Fruit fly (Drosophila melanogaster) whole organism, embryonic: Measurements from ENCODE around the gene Dfd.
A peak's percentile ranks its signal among the peaks of the same experiment; 100 is the strongest.

Source experiments
- B-H2 ChIP-seq: fragments of 200-800 bp; sonication (Bioruptor generic); optimal IDR thresholded peaks from 2 replicates; lab custom pipeline; 2018; ENCODE audit warnings: missing biosample characterization, mild to moderate bottlenecking, missing genetic modification characterization
- CG10462 ChIP-seq: fragments of 200-800 bp; sonication (Bioruptor generic); optimal IDR thresholded peaks from 2 replicates; lab custom pipeline; 2016; ENCODE audit warnings: missing biosample characterization, missing genetic modification characterization
- CG11085 ChIP-seq: fragments of 200-800 bp; sonication (Bioruptor generic); IDR thresholded peaks from 2 replicates; pipeline ENCODE4 v1.3.6; 2022; ENCODE audit warnings: missing biosample characterization, missing genetic modification characterization
- CG11696 ChIP-seq: fragments of 200-800 bp; sonication (Bioruptor generic); IDR thresholded peaks from 2 replicates; pipeline ENCODE4 v1.3.6; 2022; ENCODE audit warnings: missing biosample characterization, missing genetic modification characterization
- CG13287 ChIP-seq: fragments of 200-800 bp; sonication (Bioruptor generic); IDR thresholded peaks from 2 replicates; pipeline ENCODE4 v1.3.6; 2022; ENCODE audit warnings: missing biosample characterization, missing genetic modification characterization; ENCODE audit not compliant: partially characterized antibody
- CG13775 ChIP-seq: fragments of 200-800 bp; sonication (Bioruptor generic); optimal IDR thresholded peaks from 3 replicates; lab custom pipeline; 2017; ENCODE audit warnings: missing biosample characterization, mild to moderate bottlenecking, missing genetic modification characterization
- CG14965 ChIP-seq: fragments of 200-800 bp; sonication (Bioruptor generic); optimal IDR thresholded peaks from 2 replicates; lab custom pipeline; 2016; ENCODE audit warnings: missing biosample characterization, missing genetic modification characterization, borderline replicate concordance
- CG1529 ChIP-seq: fragments of 200-800 bp; sonication (Bioruptor generic); optimal IDR thresholded peaks from 3 replicates; lab custom pipeline; 2018; ENCODE audit warnings: missing biosample characterization, missing genetic modification characterization
- CG15514 ChIP-seq: fragments of 200-800 bp; sonication (Bioruptor generic); optimal IDR thresholded peaks from 3 replicates; lab custom pipeline; 2017; ENCODE audit warnings: missing biosample characterization, missing genetic modification characterization, mild to moderate bottlenecking, moderate library complexity, missing genetic modification reagents
- CG15696 ChIP-seq: fragments of 200-800 bp; sonication (Bioruptor generic); optimal IDR thresholded peaks from 2 replicates; lab custom pipeline; 2019; ENCODE audit warnings: missing biosample characterization, mild to moderate bottlenecking, missing genetic modification characterization, moderate library complexity
- CG16815 ChIP-seq: fragments of 200-800 bp; sonication (Bioruptor generic); optimal IDR thresholded peaks from 3 replicates; lab custom pipeline; 2017; ENCODE audit warnings: missing biosample characterization, mild to moderate bottlenecking, missing genetic modification characterization
- CG2129 ChIP-seq: fragments of 200-800 bp; sonication (Bioruptor generic); IDR thresholded peaks from 2 replicates; pipeline ENCODE4 v1.3.6; 2022; ENCODE audit warnings: missing biosample characterization, missing genetic modification characterization; ENCODE audit not compliant: partially characterized antibody
- CG2712 ChIP-seq: fragments of 200-800 bp; optimal IDR thresholded peaks from 3 replicates; lab custom pipeline; 2019; ENCODE audit warnings: missing biosample characterization, mild to moderate bottlenecking, missing genetic modification characterization, moderate library complexity
- CG30431 ChIP-seq: fragments of 200-800 bp; sonication (Bioruptor generic); optimal IDR thresholded peaks from 2 replicates; lab custom pipeline; 2017; ENCODE audit warnings: missing biosample characterization, missing genetic modification characterization
- CG3065 ChIP-seq: fragments of 200-800 bp; sonication (Bioruptor generic); optimal IDR thresholded peaks from 2 replicates; lab custom pipeline; 2016; ENCODE audit warnings: missing biosample characterization, missing genetic modification characterization
- CG32532 ChIP-seq: fragments of 200-800 bp; sonication (Bioruptor generic); IDR thresholded peaks from 2 replicates; pipeline ENCODE4 v1.3.6; 2022; ENCODE audit warnings: missing biosample characterization, missing genetic modification characterization
- CG34224 ChIP-seq: fragments of 200-800 bp; sonication (Bioruptor generic); IDR thresholded peaks from 3 replicates; pipeline ENCODE4 v1.3.6; 2022; ENCODE audit warnings: missing biosample characterization, missing genetic modification characterization; ENCODE audit not compliant: partially characterized antibody
- CG6683 ChIP-seq: fragments of 200-800 bp; sonication (Bioruptor generic); optimal IDR thresholded peaks from 2 replicates; lab custom pipeline; 2017; ENCODE audit warnings: missing biosample characterization, mild to moderate bottlenecking, missing genetic modification characterization, missing genetic modification reagents
- CG7271 ChIP-seq: fragments of 200-800 bp; sonication (Bioruptor generic); optimal IDR thresholded peaks from 2 replicates; lab custom pipeline; 2018; ENCODE audit warnings: missing biosample characterization, mild to moderate bottlenecking, missing genetic modification characterization, moderate library complexity
- CG8765 ChIP-seq: fragments of 200-800 bp; sonication (Bioruptor generic); IDR thresholded peaks from 2 replicates; pipeline ENCODE4 v1.3.6; 2022; ENCODE audit warnings: missing biosample characterization, missing genetic modification characterization
- D19A ChIP-seq: fragments of 200-800 bp; optimal IDR thresholded peaks from 3 replicates; lab custom pipeline; 2019; ENCODE audit warnings: missing biosample characterization, mild to moderate bottlenecking, missing genetic modification characterization, moderate library complexity
- Dbx ChIP-seq: fragments of 200-800 bp; sonication (Bioruptor generic); IDR thresholded peaks from 3 replicates; pipeline ENCODE4 v1.3.6; 2022; ENCODE audit warnings: missing biosample characterization, missing genetic modification characterization
- Fer1 ChIP-seq: fragments of 200-800 bp; sonication (Bioruptor generic); optimal IDR thresholded peaks from 2 replicates; lab custom pipeline; 2017; ENCODE audit warnings: missing biosample characterization, mild to moderate bottlenecking, missing genetic modification characterization
- Fer3 ChIP-seq: fragments of 200-800 bp; sonication (Bioruptor generic); optimal IDR thresholded peaks from 2 replicates; lab custom pipeline; 2018; ENCODE audit warnings: missing biosample characterization, mild to moderate bottlenecking, missing genetic modification characterization, moderate library complexity
- H2.0 ChIP-seq: fragments of 200-800 bp; sonication (Bioruptor generic); IDR thresholded peaks from 2 replicates; pipeline ENCODE4 v1.3.6; 2022; ENCODE audit warnings: missing biosample characterization, missing genetic modification characterization
- HHEX ChIP-seq: fragments of 200-800 bp; sonication (Bioruptor generic); optimal IDR thresholded peaks from 3 replicates; lab custom pipeline; 2017; ENCODE audit warnings: missing biosample characterization, mild to moderate bottlenecking, missing genetic modification characterization, missing genetic modification reagents
- Hr78 ChIP-seq, 2 experiments: fragments of 200-800 bp in 1 of 2; fragments of >200 bp in 1 of 2; sonication (Bioruptor generic) in 1 of 2; optimal IDR thresholded peaks; 2 replicates each; lab custom pipeline; 2017 to 2019; ENCODE audit warnings: missing biosample characterization in 2 of 2, missing genetic modification characterization in 2 of 2, mild to moderate bottlenecking in 1 of 2, moderate library complexity in 1 of 2
- Kr ChIP-seq: fragments of 200-800 bp; sonication (Bioruptor generic); optimal IDR thresholded peaks from 2 replicates; lab custom pipeline; 2017; ENCODE audit warnings: missing biosample characterization, mild to moderate bottlenecking, missing genetic modification characterization
- Nf-YB ChIP-seq: fragments of 200-800 bp; sonication (Bioruptor generic); optimal IDR thresholded peaks from 3 replicates; lab custom pipeline; 2019; ENCODE audit warnings: missing biosample characterization, mild to moderate bottlenecking, missing genetic modification characterization, moderate library complexity
- amos ChIP-seq: fragments of 200-800 bp; sonication (Bioruptor generic); IDR thresholded peaks from 2 replicates; pipeline ENCODE4 v1.3.6; 2022; ENCODE audit warnings: missing biosample characterization, missing genetic modification characterization; ENCODE audit not compliant: partially characterized antibody
- ara ChIP-seq: fragments of 200-800 bp; sonication (Bioruptor generic); IDR thresholded peaks from 2 replicates; pipeline ENCODE4 v1.3.6; 2022; ENCODE audit warnings: missing biosample characterization, missing genetic modification characterization
- az2 ChIP-seq: fragments of 200-800 bp; sonication (Bioruptor generic); optimal IDR thresholded peaks from 3 replicates; lab custom pipeline; 2016; ENCODE audit warnings: missing biosample characterization, missing genetic modification characterization
- bcd ChIP-seq: fragments of 200-800 bp; sonication (Bioruptor generic); optimal IDR thresholded peaks from 2 replicates; lab custom pipeline; 2017; ENCODE audit warnings: missing biosample characterization, mild to moderate bottlenecking, missing genetic modification characterization
- crc ChIP-seq: fragments of 200-800 bp; sonication (Bioruptor generic); optimal IDR thresholded peaks from 2 replicates; lab custom pipeline; 2016; ENCODE audit warnings: missing biosample characterization, missing genetic modification characterization
- dmrt99B ChIP-seq: fragments of 200-800 bp; sonication (Bioruptor generic); optimal IDR thresholded peaks from 2 replicates; lab custom pipeline; 2018; ENCODE audit warnings: missing biosample characterization, mild to moderate bottlenecking, missing genetic modification characterization, moderate library complexity
- fd102C ChIP-seq: fragments of 200-800 bp; sonication (Bioruptor generic); optimal IDR thresholded peaks from 2 replicates; lab custom pipeline; 2018; ENCODE audit warnings: missing biosample characterization, mild to moderate bottlenecking, missing genetic modification characterization, moderate library complexity
- ftz-f1 ChIP-seq: fragments of 200-800 bp; sonication (Bioruptor generic); optimal IDR thresholded peaks from 2 replicates; lab custom pipeline; 2016; ENCODE audit warnings: missing biosample characterization, missing genetic modification characterization
- h ChIP-seq: fragments of >200 bp; optimal IDR thresholded peaks from 2 replicates; lab custom pipeline; 2017
- lilli ChIP-seq: fragments of 200-800 bp; sonication (Bioruptor generic); optimal IDR thresholded peaks from 3 replicates; lab custom pipeline; 2016; ENCODE audit warnings: missing biosample characterization, missing genetic modification characterization
- lmd ChIP-seq: fragments of 200-800 bp; sonication (Bioruptor generic); IDR thresholded peaks from 2 replicates; pipeline ENCODE4 v1.3.6; 2022; ENCODE audit warnings: missing biosample characterization, missing genetic modification characterization
- mam ChIP-seq: fragments of 200-800 bp; sonication (Bioruptor generic); optimal IDR thresholded peaks from 3 replicates; lab custom pipeline; 2016; ENCODE audit warnings: missing biosample characterization, missing genetic modification characterization
- onecut ChIP-seq: fragments of 200-800 bp; sonication (Bioruptor generic); IDR thresholded peaks from 2 replicates; pipeline ENCODE4 v1.3.6; 2022; ENCODE audit warnings: missing biosample characterization, missing genetic modification characterization
- pho ChIP-seq: fragments of 200-800 bp; sonication (Bioruptor generic); optimal IDR thresholded peaks from 2 replicates; lab custom pipeline; 2016; ENCODE audit warnings: missing biosample characterization, missing genetic modification characterization
- prd ChIP-seq, 3 experiments: fragments of >200 bp in 2 of 3; fragments of 200-800 bp in 1 of 3; sonication (Bioruptor generic) in 1 of 3; optimal IDR thresholded peaks in 2 of 3; IDR thresholded peaks in 1 of 3; 2 replicates in 2 of 3; 3 replicates in 1 of 3; pipeline versions ENCODE4 v1.3.6 to Lab custom; 2017 to 2022; ENCODE audit warnings: missing biosample characterization in 1 of 3, missing genetic modification characterization in 1 of 3
- pros ChIP-seq: fragments of 200-800 bp; sonication (Bioruptor generic); optimal IDR thresholded peaks from 3 replicates; lab custom pipeline; 2019; ENCODE audit warnings: missing biosample characterization, mild to moderate bottlenecking, missing genetic modification characterization, moderate library complexity
- so ChIP-seq: fragments of 200-800 bp; sonication (Bioruptor generic); IDR thresholded peaks from 3 replicates; pipeline ENCODE4 v1.3.6; 2022; ENCODE audit warnings: missing biosample characterization, missing genetic modification characterization
- trem ChIP-seq: fragments of 200-800 bp; optimal IDR thresholded peaks from 3 replicates; lab custom pipeline; 2019; ENCODE audit warnings: missing biosample characterization, mild to moderate bottlenecking, missing genetic modification characterization, moderate library complexity
- ttk ChIP-seq: fragments of 200-800 bp; sonication (Bioruptor generic); IDR thresholded peaks from 2 replicates; pipeline ENCODE4 v2.1.2; 2022; ENCODE audit warnings: missing biosample characterization, missing genetic modification characterization
- wdn ChIP-seq: fragments of 200-800 bp; sonication (Bioruptor generic); IDR thresholded peaks from 2 replicates; pipeline ENCODE4 v1.3.6; 2022; ENCODE audit warnings: missing biosample characterization, missing genetic modification characterization

The Dfd gene

DNA sequence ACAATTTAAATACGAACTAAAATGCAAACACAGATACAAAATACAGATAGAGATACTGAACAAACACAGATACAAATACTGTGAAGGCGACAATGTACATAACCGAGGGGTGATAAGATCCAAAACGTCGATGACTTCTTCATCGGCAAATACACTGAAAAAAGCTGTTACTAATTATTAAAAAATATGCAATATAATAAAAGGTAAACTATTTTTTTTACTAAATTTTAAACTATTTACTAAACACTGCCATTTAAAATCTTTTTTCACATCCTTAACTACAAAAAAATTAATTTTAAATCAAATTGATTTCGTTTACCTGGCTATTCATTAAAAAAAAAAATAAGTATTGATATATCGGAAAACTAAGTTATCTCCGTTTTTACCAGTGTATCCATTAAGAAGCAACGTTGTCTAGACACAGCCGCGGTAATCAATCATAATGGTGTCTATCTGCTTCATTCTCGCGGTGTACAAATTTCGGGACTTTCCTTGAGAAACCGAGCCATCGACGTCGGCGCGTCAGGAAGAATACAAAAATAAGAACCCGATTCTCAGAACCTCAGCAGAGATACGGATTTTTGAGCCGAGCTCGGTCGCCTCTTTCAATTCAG lies 28.7 kb upstream of the Dfd start (continued):
- TF ChIP-seq onecut (peak; percentile 46), CG30431 (GFP tag; lab: Kevin White, UChicago) (peak; percentile 64), Hr78 (GFP tag; optimal IDR thresholded peaks at IDR 0.05; lab: Kevin White, UChicago) (peak in 1 of 2 experiments; percentile 76), crc (GFP tag; lab: Kevin White, UChicago) (no peak), bcd (GFP tag; lab: Kevin White, UChicago) (peak; percentile 95), trem (tag; lab: Kevin White, UChicago) (peak; percentile 95), mam (GFP tag; lab: Kevin White, UChicago) (no peak), fd102C (peak; percentile 97), Kr (peak; percentile 86), amos (GFP tag; lab: Robert Waterston, UW) (no peak), CG2129 (no peak), B-H2 (no peak), h (lab: Kevin White, UChicago) (no peak), CG10462 (peak; percentile 85), CG13287 (no peak), CG34224 (GFP tag; lab: Robert Waterston, UW) (no peak), CG3065 (GFP tag; lab: Kevin White, UChicago) (peak; percentile 57), az2 (GFP tag; lab: Kevin White, UChicago) (peak; percentile 90), CG11085 (GFP tag; lab: Robert Waterston, UW) (no peak), Nf-YB (GFP tag; lab: Kevin White, UChicago) (peak; percentile 82), Fer3 (tag; lab: Kevin White, UChicago) (peak; percentile 55), CG16815 (GFP tag; lab: Kevin White, UChicago) (peak; percentile 95), CG2712 (peak; percentile 98), pros (GFP tag; lab: Kevin White, UChicago) (peak; percentile 90), CG8765 (GFP tag; lab: Robert Waterston, UW) (peak; percentile 73; the same call in 1 of the 2 replicates), CG13775 (GFP tag; lab: Kevin White, UChicago) (peak; percentile 93), lmd (GFP tag; lab: Robert Waterston, UW) (peak; percentile 70), Fer1 (GFP tag; lab: Kevin White, UChicago) (no peak), ttk (peak; percentile 57; the same call in 1 of the 2 replicates), HHEX (peak; percentile 42), prd (optimal IDR thresholded peaks at IDR 0.05; lab: Kevin White, UChicago) (no peak), prd (GFP tag; IDR thresholded peaks at IDR 0.05; lab: Robert Waterston, UW) (peak; percentile 89), CG15696 (peak; percentile 99), ara (GFP tag; lab: Robert Waterston, UW) (peak; percentile 78), CG6683 (GFP tag; lab: Kevin White, UChicago) (peak; percentile 27), lilli (peak; percentile 68), so (GFP tag; lab: Robert Waterston, UW) (no peak), CG7271 (tag; lab: Kevin White, UChicago) (peak; percentile 93), H2.0 (peak; percentile 42; the same call in 1 of the 2 replicates), CG14965 (GFP tag; lab: Kevin White, UChicago) (no peak), CG11696 (GFP tag; lab: Robert Waterston, UW) (peak; percentile 23; the same call in 1 of the 2 replicates), pho (no peak), wdn (no peak), CG32532 (GFP tag; lab: Robert Waterston, UW) (0 out of 2 replicates have a peak, but pooled peaks have one; percentile 38), dmrt99B (peak; percentile 85), ftz-f1 (GFP tag; lab: Kevin White, UChicago) (no peak), Dbx (GFP tag; lab: Robert Waterston, UW) (no peak), CG1529 (GFP tag; lab: Kevin White, UChicago) (peak; percentile 82), CG15514 (no peak), D19A (tag; lab: Kevin White, UChicago) (peak; percentile 92)
